Worm (Caenorhabditis elegans) whole organism, young adult: ENCODE measurements around the gene F42A10.5.

Experiments
- B0261.1 ChIP-seq: sonication (generic microtip); optimal IDR thresholded peaks from 2 replicates; lab custom pipeline; 2016; ENCODE audit warnings: mild to moderate bottlenecking, missing genetic modification characterization, moderate library complexity, missing compliant biosample characterization
- B0336.3 ChIP-seq: fragments of 200-800 bp; sonication (Bioruptor generic); IDR thresholded peaks from 2 replicates; pipeline ENCODE4 v1.3.6; 2022; ENCODE audit warnings: missing genetic modification characterization, missing compliant biosample characterization
- D2030.7 ChIP-seq: fragments of 200-800 bp; sonication (Bioruptor generic); IDR thresholded peaks from 2 replicates; pipeline ENCODE4 v1.3.6; 2022; ENCODE audit warnings: missing genetic modification reagents, missing genetic modification characterization, missing compliant biosample characterization
- F23B12.7 ChIP-seq: sonication (generic microtip); optimal IDR thresholded peaks from 2 replicates; lab custom pipeline; 2017; ENCODE audit warnings: missing genetic modification characterization, mild to moderate bottlenecking, missing compliant biosample characterization, antibody characterized with exemption, moderate library complexity; ENCODE audit not compliant: insufficient read depth
- F33H1.4 ChIP-seq: fragments of 200-800 bp; sonication (Bioruptor generic); IDR thresholded peaks from 2 replicates; pipeline ENCODE4 v1.3.6; 2022; ENCODE audit warnings: missing genetic modification reagents, missing genetic modification characterization, missing compliant biosample characterization
- F49E8.2 ChIP-seq: sonication (generic microtip); optimal IDR thresholded peaks from 3 replicates; lab custom pipeline; 2017; ENCODE audit warnings: missing genetic modification characterization, mild to moderate bottlenecking, missing compliant biosample characterization, antibody characterized with exemption, moderate library complexity; ENCODE audit not compliant: insufficient read depth
- Y79H2A.3 ChIP-seq: fragments of 200-800 bp; sonication (Bioruptor generic); conservative IDR thresholded peaks from 2 replicates; pipeline ENCODE4 v1.3.6; 2022; ENCODE audit warnings: missing genetic modification reagents, missing genetic modification characterization, missing compliant biosample characterization
- Y95B8A.8 ChIP-seq: fragments of 200-800 bp; sonication (Bioruptor generic); IDR thresholded peaks from 2 replicates; pipeline ENCODE4 v1.3.6; 2022; ENCODE audit warnings: missing genetic modification reagents, missing genetic modification characterization, missing compliant biosample characterization
- akir-1 ChIP-seq: fragments of 200-800 bp; sonication (Bioruptor generic); optimal IDR thresholded peaks from 2 replicates; lab custom pipeline; 2018; ENCODE audit warnings: mild to moderate bottlenecking, missing genetic modification characterization, moderate library complexity, missing compliant biosample characterization
- ama-1 ChIP-seq, 3 experiments: fragments of 150-350 bp in 1 of 3; sonication (generic microtip) in 2 of 3; optimal IDR thresholded peaks; 2 replicates each; lab custom pipeline; 2014 to 2018; ENCODE audit warnings: missing biosample characterization in 2 of 3, missing genetic modification characterization in 2 of 3, missing genetic modification reagents in 2 of 3
- aptf-2 ChIP-seq: fragments of 200-800 bp; sonication (Bioruptor generic); conservative IDR thresholded peaks from 2 replicates; pipeline ENCODE4 v1.3.6; 2022; ENCODE audit warnings: missing genetic modification reagents, missing genetic modification characterization, missing compliant biosample characterization
- athp-1 ChIP-seq: sonication (generic microtip); optimal IDR thresholded peaks from 2 replicates; lab custom pipeline; 2017; ENCODE audit warnings: mild to moderate bottlenecking, missing genetic modification characterization, missing compliant biosample characterization
- attf-3 ChIP-seq: fragments of 200-800 bp; sonication (Bioruptor generic); conservative IDR thresholded peaks from 2 replicates; pipeline ENCODE4 v1.3.6; 2022; ENCODE audit warnings: missing genetic modification reagents, missing genetic modification characterization, missing compliant biosample characterization
- attf-6 ChIP-seq: fragments of 200-800 bp; sonication (Bioruptor generic); IDR thresholded peaks from 2 replicates; pipeline ENCODE4 v1.3.6; 2022; ENCODE audit warnings: missing genetic modification reagents, missing genetic modification characterization, missing compliant biosample characterization
- bed-1 ChIP-seq: fragments of 200-800 bp; sonication (Bioruptor generic); IDR thresholded peaks from 2 replicates; pipeline ENCODE4 v1.3.6; 2022; ENCODE audit warnings: missing genetic modification reagents, missing genetic modification characterization, missing compliant biosample characterization
- dox-1 ChIP-seq: fragments of 200-800 bp; sonication (Bioruptor generic); IDR thresholded peaks from 2 replicates; pipeline ENCODE4 v1.3.6; 2022; ENCODE audit warnings: missing genetic modification reagents, missing genetic modification characterization, missing compliant biosample characterization
- egl-18 ChIP-seq: fragments of 200-800 bp; sonication (Bioruptor generic); IDR thresholded peaks from 2 replicates; pipeline ENCODE4 v1.3.6; 2022; ENCODE audit warnings: missing genetic modification reagents, missing genetic modification characterization, missing compliant biosample characterization
- egl-44 ChIP-seq: fragments of 200-800 bp; sonication (Bioruptor generic); IDR thresholded peaks from 2 replicates; pipeline ENCODE4 v1.3.6; 2022; ENCODE audit warnings: missing genetic modification reagents, missing genetic modification characterization, missing compliant biosample characterization
- ekl-4 ChIP-seq: fragments of 200-800 bp; sonication (Bioruptor generic); IDR thresholded peaks from 2 replicates; pipeline ENCODE4 v1.3.6; 2022; ENCODE audit warnings: missing genetic modification reagents, missing genetic modification characterization, missing compliant biosample characterization
- him-1 ChIP-seq: sonication (generic microtip); optimal IDR thresholded peaks from 2 replicates; lab custom pipeline; 2016; ENCODE audit warnings: missing genotype, missing genetic modification reagents, missing genetic modification characterization, missing compliant biosample characterization
- hrde-1 ChIP-seq: sonication (generic microtip); optimal IDR thresholded peaks from 2 replicates; lab custom pipeline; 2016; ENCODE audit warnings: missing genetic modification characterization, mild to moderate bottlenecking, missing compliant biosample characterization, moderate library complexity, missing genotype, missing genetic modification reagents, borderline replicate concordance
- let-607 ChIP-seq, 2 experiments: fragments of 200-800 bp in 1 of 2; sonication (Bioruptor generic) in 1 of 2; sonication (generic microtip) in 1 of 2; optimal IDR thresholded peaks; 2 replicates each; lab custom pipeline; 2016 to 2018; ENCODE audit warnings: mild to moderate bottlenecking in 2 of 2, missing compliant biosample characterization in 2 of 2, missing genetic modification characterization in 2 of 2, moderate library complexity in 2 of 2, missing genotype in 1 of 2
- lin-26 ChIP-seq: fragments of 200-800 bp; sonication (Bioruptor generic); IDR thresholded peaks from 2 replicates; pipeline ENCODE4 v1.3.6; 2022; ENCODE audit warnings: missing genetic modification reagents, missing genetic modification characterization, missing compliant biosample characterization
- lin-54 ChIP-seq: fragments of 200-800 bp; sonication (Bioruptor generic); optimal IDR thresholded peaks from 2 replicates; lab custom pipeline; 2018; ENCODE audit warnings: mild to moderate bottlenecking, missing genetic modification characterization, missing compliant biosample characterization
- lir-1 ChIP-seq: fragments of 200-800 bp; sonication (Bioruptor generic); conservative IDR thresholded peaks from 2 replicates; pipeline ENCODE4 v1.3.6; 2022; ENCODE audit warnings: missing genetic modification reagents, missing genetic modification characterization, missing compliant biosample characterization
- lsl-1 ChIP-seq: fragments of 200-800 bp; sonication (Bioruptor generic); optimal IDR thresholded peaks from 2 replicates; lab custom pipeline; 2018; ENCODE audit warnings: mild to moderate bottlenecking, missing genetic modification characterization, moderate library complexity, missing compliant biosample characterization
- madf-6 ChIP-seq: fragments of 200-800 bp; sonication (Bioruptor generic); IDR thresholded peaks from 2 replicates; pipeline ENCODE4 v1.3.6; 2022; ENCODE audit warnings: missing genetic modification reagents, missing genetic modification characterization, missing compliant biosample characterization
- mcd-1 ChIP-seq: fragments of 200-800 bp; sonication (Bioruptor generic); IDR thresholded peaks from 2 replicates; pipeline ENCODE4 v1.3.6; 2022; ENCODE audit warnings: missing genetic modification reagents, missing genetic modification characterization, missing compliant biosample characterization
- nfya-1 ChIP-seq: sonication (generic microtip); optimal IDR thresholded peaks from 2 replicates; lab custom pipeline; 2017; ENCODE audit warnings: antibody characterized with exemption, missing compliant biosample characterization, missing genetic modification characterization, borderline replicate concordance; ENCODE audit not compliant: insufficient read depth
- nfya-2 ChIP-seq: fragments of 200-800 bp; sonication (Bioruptor generic); IDR thresholded peaks from 2 replicates; pipeline ENCODE4 v1.3.6; 2022; ENCODE audit warnings: missing genetic modification reagents, missing genetic modification characterization, missing compliant biosample characterization
- rcor-1 ChIP-seq: fragments of 200-800 bp; sonication (Bioruptor generic); IDR thresholded peaks from 2 replicates; pipeline ENCODE4 v1.3.6; 2022; ENCODE audit warnings: missing genetic modification reagents, missing genetic modification characterization, missing compliant biosample characterization
- rpc-1 ChIP-seq, 2 experiments: fragments of 150-350 bp in 1 of 2; sonication (generic microtip) in 1 of 2; optimal IDR thresholded peaks; 2 replicates each; lab custom pipeline; 2014 to 2018; ENCODE audit warnings: missing biosample characterization in 1 of 2, missing genetic modification characterization in 1 of 2, missing genetic modification reagents in 1 of 2, missing genotype in 1 of 2
- snpc-1.1 ChIP-seq: sonication (generic microtip); optimal IDR thresholded peaks from 2 replicates; lab custom pipeline; 2017; ENCODE audit warnings: missing genetic modification characterization, mild to moderate bottlenecking, missing compliant biosample characterization, antibody characterized with exemption, moderate library complexity, missing genotype, missing genetic modification reagents; ENCODE audit not compliant: insufficient read depth
- tbp1 ChIP-seq: fragments of 200-800 bp; sonication (Bioruptor generic); optimal IDR thresholded peaks from 2 replicates; lab custom pipeline; 2018; ENCODE audit warnings: mild to moderate bottlenecking, missing genetic modification characterization, missing compliant biosample characterization
- tlf-1 ChIP-seq: fragments of 200-800 bp; sonication (Bioruptor generic); optimal IDR thresholded peaks from 2 replicates; lab custom pipeline; 2018; ENCODE audit warnings: mild to moderate bottlenecking, missing genetic modification characterization, missing compliant biosample characterization
- ztf-18 ChIP-seq: sonication (generic microtip); optimal IDR thresholded peaks from 2 replicates; lab custom pipeline; 2016; ENCODE audit warnings: missing genotype, mild to moderate bottlenecking, missing genetic modification characterization, missing compliant biosample characterization
- ztf-22 ChIP-seq: fragments of 200-800 bp; sonication (Bioruptor generic); optimal IDR thresholded peaks from 2 replicates; lab custom pipeline; 2018; ENCODE audit warnings: mild to moderate bottlenecking, missing genetic modification characterization, moderate library complexity, missing compliant biosample characterization

F42A10.5 gene

DNA sequence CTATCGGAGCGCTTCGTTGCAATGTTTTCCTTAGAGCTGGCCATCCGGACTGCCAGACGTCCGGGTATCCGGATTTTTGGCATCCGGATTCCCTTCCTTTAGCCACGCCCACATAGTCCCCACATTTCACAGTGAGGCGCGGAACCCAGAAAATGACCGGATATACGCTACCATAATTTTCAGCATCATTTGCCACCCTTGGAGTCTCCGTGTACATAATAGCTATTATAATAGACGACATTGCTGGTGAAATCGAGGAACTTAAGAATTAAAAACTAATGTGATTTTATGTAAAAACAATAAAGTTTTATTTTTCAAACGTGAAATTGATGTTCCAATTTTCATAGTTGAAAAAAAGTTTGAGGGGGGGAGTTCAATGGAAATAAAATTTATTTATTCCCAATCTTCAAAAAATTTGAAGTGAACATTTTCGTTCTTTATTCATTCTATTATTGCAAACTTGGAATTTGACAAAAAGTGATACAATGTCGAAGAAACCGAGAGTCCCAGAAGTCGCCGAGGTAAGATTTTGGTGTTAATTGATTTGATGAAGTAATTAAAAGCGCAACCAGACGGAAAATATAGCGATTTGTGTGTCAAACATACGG lies 37.0 kb upstream of the F42A10.5 start (continued):
- peak; percentile 73 for TF ChIP-seq him-1 (tag; lab: Kevin White, UChicago)
- no peak for TF ChIP-seq Y95B8A.8 (GFP tag; lab: Robert Waterston, UW)
- peak; percentile 73 for TF ChIP-seq tbp1
- TF ChIP-seq ama-1 (optimal IDR thresholded peaks at IDR 0.05; lab: Kevin White, UChicago), result no peak
- TF ChIP-seq ama-1 (GFP tag; optimal IDR thresholded peaks at IDR 0.05; lab: Kevin White, UChicago), result peak in 1 of 2 experiments; percentile 35
- peak; percentile 85; the same call in 1 of the 2 replicates for TF ChIP-seq attf-6 (GFP tag; lab: Robert Waterston, UW)
- no peak for TF ChIP-seq bed-1 (GFP tag; lab: Robert Waterston, UW)
- peak; percentile 97 for TF ChIP-seq snpc-1.1 (tag; lab: Kevin White, UChicago)
- TF ChIP-seq rcor-1, result 0 out of 2 replicates have a peak, but pooled peaks have one; percentile 40
- TF ChIP-seq aptf-2 (GFP tag; lab: Robert Waterston, UW), result no peak
- TF ChIP-seq F23B12.7 (tag; lab: Kevin White, UChicago), result no peak
- no peak for TF ChIP-seq ztf-22 (GFP tag; lab: Kevin White, UChicago)
- TF ChIP-seq egl-44, result no peak
- TF ChIP-seq nfya-2 (GFP tag; lab: Robert Waterston, UW), result 0 out of 2 replicates have a peak, but pooled peaks have one; percentile 36
- 0 out of 2 replicates have a peak, but pooled peaks have one; percentile 9 for TF ChIP-seq lir-1 (GFP tag; lab: Robert Waterston, UW)
- 0 out of 2 replicates have a peak, but pooled peaks have one; percentile 42 for TF ChIP-seq ekl-4 (GFP tag; lab: Robert Waterston, UW)
- no peak for TF ChIP-seq attf-3 (GFP tag; lab: Robert Waterston, UW)
- peak; percentile 35; the same call in 1 of the 2 replicates for TF ChIP-seq F33H1.4
- peak; percentile 68 for TF ChIP-seq madf-6 (GFP tag; lab: Robert Waterston, UW)
- no peak for TF ChIP-seq let-607 (tag; optimal IDR thresholded peaks at IDR 0.05; lab: Kevin White, UChicago)
- TF ChIP-seq hrde-1 (tag; lab: Kevin White, UChicago), result peak; percentile 85
- peak; percentile 66; the same call in 1 of the 2 replicates for TF ChIP-seq lin-26 (GFP tag; lab: Robert Waterston, UW)
- no peak for TF ChIP-seq Y79H2A.3
- TF ChIP-seq B0336.3 (GFP tag; lab: Robert Waterston, UW), result peak; percentile 63
- TF ChIP-seq athp-1, result peak; percentile 64
- TF ChIP-seq nfya-1, result no peak
- no peak for TF ChIP-seq egl-18 (GFP tag; lab: Robert Waterston, UW)
- TF ChIP-seq tlf-1 (GFP tag; lab: Kevin White, UChicago), result peak; percentile 34
- TF ChIP-seq mcd-1 (GFP tag; lab: Robert Waterston, UW), result no peak
- peak; percentile 12 for TF ChIP-seq lin-54 (GFP tag; lab: Kevin White, UChicago)
- TF ChIP-seq rpc-1 (optimal IDR thresholded peaks at IDR 0.05; lab: Kevin White, UChicago), result no peak
- TF ChIP-seq rpc-1 (tag; optimal IDR thresholded peaks at IDR 0.05; lab: Kevin White, UChicago), result peak; percentile 7
- peak; percentile 80 for TF ChIP-seq D2030.7 (GFP tag; lab: Robert Waterston, UW)
- TF ChIP-seq lsl-1, result peak; percentile 62
- TF ChIP-seq F49E8.2 (tag; lab: Kevin White, UChicago), result peak; percentile 83
- TF ChIP-seq B0261.1 (tag; lab: Kevin White, UChicago), result peak; percentile 4
- TF ChIP-seq ztf-18 (tag; lab: Kevin White, UChicago), result peak; percentile 67

ce11 chrIII:6208984-6209383 lies 35.7 kb upstream of the F42A10.5 start, which contains the start of gene C23G10.1:
Gene C23G10.1, plus strand, starts transcription at chrIII:6209284.
- TF ChIP-seq akir-1 (no peak), dox-1 (GFP tag; lab: Robert Waterston, UW) (no peak), F49E8.2 (tag; lab: Kevin White, UChicago) (peak; percentile 32)
